Fruit fly (Drosophila melanogaster) whole organism, embryonic: Measurements from ENCODE around the gene slp1.
A peak's percentile ranks its signal among the peaks of the same experiment; 100 is the strongest.

Experiments used
- BtbVII ChIP-seq: fragments of 200-800 bp; sonication (Bioruptor generic); optimal IDR thresholded peaks from 3 replicates; lab custom pipeline; 2017; ENCODE audit warnings: missing biosample characterization, mild to moderate bottlenecking, missing genetic modification characterization
- Bteb2 ChIP-seq: fragments of 200-800 bp; sonication (Bioruptor generic); optimal IDR thresholded peaks from 2 replicates; lab custom pipeline; 2016; ENCODE audit warnings: missing biosample characterization, missing genetic modification characterization
- CG10209 ChIP-seq: fragments of 200-800 bp; sonication (Bioruptor generic); optimal IDR thresholded peaks from 3 replicates; lab custom pipeline; 2017; ENCODE audit warnings: missing biosample characterization, mild to moderate bottlenecking, missing genetic modification characterization, missing genetic modification reagents
- CG1024 ChIP-seq: fragments of 200-800 bp; sonication (Bioruptor generic); IDR thresholded peaks from 2 replicates; pipeline ENCODE4 v1.3.6; 2022; ENCODE audit warnings: missing biosample characterization, missing genetic modification characterization
- CG10979 ChIP-seq: fragments of 200-800 bp; sonication (Bioruptor generic); optimal IDR thresholded peaks from 2 replicates; lab custom pipeline; 2018; ENCODE audit warnings: missing biosample characterization, mild to moderate bottlenecking, missing genetic modification characterization, moderate library complexity
- CG11093 ChIP-seq: fragments of 200-800 bp; sonication (Bioruptor generic); IDR thresholded peaks from 3 replicates; pipeline ENCODE4 v1.3.6; 2022; ENCODE audit warnings: missing biosample characterization, missing genetic modification characterization
- CG12299 ChIP-seq: fragments of 200-800 bp; sonication (Bioruptor generic); optimal IDR thresholded peaks from 2 replicates; lab custom pipeline; 2018; ENCODE audit warnings: missing biosample characterization, mild to moderate bottlenecking, missing genetic modification characterization
- CG12769 ChIP-seq: fragments of 200-800 bp; sonication (Bioruptor generic); optimal IDR thresholded peaks from 2 replicates; lab custom pipeline; 2019; ENCODE audit warnings: missing biosample characterization, mild to moderate bottlenecking, missing genetic modification characterization, moderate library complexity
- CG15696 ChIP-seq: fragments of 200-800 bp; sonication (Bioruptor generic); optimal IDR thresholded peaks from 2 replicates; lab custom pipeline; 2019; ENCODE audit warnings: missing biosample characterization, mild to moderate bottlenecking, missing genetic modification characterization, moderate library complexity
- CG1792 ChIP-seq: fragments of 200-800 bp; sonication (Bioruptor generic); optimal IDR thresholded peaks from 2 replicates; lab custom pipeline; 2016; ENCODE audit warnings: missing biosample characterization, missing genetic modification characterization
- CG30431 ChIP-seq: fragments of 200-800 bp; sonication (Bioruptor generic); optimal IDR thresholded peaks from 2 replicates; lab custom pipeline; 2017; ENCODE audit warnings: missing biosample characterization, missing genetic modification characterization
- CG33557 ChIP-seq: fragments of 200-800 bp; sonication (Bioruptor generic); optimal IDR thresholded peaks from 2 replicates; lab custom pipeline; 2019; ENCODE audit warnings: missing biosample characterization, mild to moderate bottlenecking, missing genetic modification characterization, moderate library complexity
- CG42726 ChIP-seq: fragments of 200-800 bp; sonication (Bioruptor generic); IDR thresholded peaks from 2 replicates; pipeline ENCODE4 v1.3.6; 2022; ENCODE audit warnings: missing biosample characterization, missing genetic modification characterization; ENCODE audit not compliant: partially characterized antibody
- CG4282 ChIP-seq: fragments of 200-800 bp; sonication (Bioruptor generic); optimal IDR thresholded peaks from 2 replicates; lab custom pipeline; 2016; ENCODE audit warnings: missing biosample characterization, missing genetic modification characterization
- CG6791 ChIP-seq: fragments of 200-800 bp; sonication (Bioruptor generic); IDR thresholded peaks from 3 replicates; pipeline ENCODE4 v1.3.6; 2022; ENCODE audit warnings: missing biosample characterization, missing genetic modification characterization; ENCODE audit not compliant: partially characterized antibody
- CG6854 ChIP-seq: fragments of 200-800 bp; sonication (Bioruptor generic); optimal IDR thresholded peaks from 3 replicates; lab custom pipeline; 2017; ENCODE audit warnings: missing biosample characterization, mild to moderate bottlenecking, missing genetic modification characterization
- CG8281 ChIP-seq: fragments of 200-800 bp; sonication (Bioruptor generic); optimal IDR thresholded peaks from 2 replicates; lab custom pipeline; 2018; ENCODE audit warnings: missing biosample characterization, mild to moderate bottlenecking, missing genetic modification characterization, moderate library complexity
- CG8478 ChIP-seq: fragments of >200 bp; optimal IDR thresholded peaks from 2 replicates; lab custom pipeline; 2018
- CG9437 ChIP-seq: fragments of 200-800 bp; sonication (Bioruptor generic); optimal IDR thresholded peaks from 2 replicates; lab custom pipeline; 2018; ENCODE audit warnings: missing biosample characterization, mild to moderate bottlenecking, missing genetic modification characterization
- CG9609 ChIP-seq: fragments of 200-800 bp; sonication (Bioruptor generic); optimal IDR thresholded peaks from 3 replicates; lab custom pipeline; 2016; ENCODE audit warnings: missing biosample characterization, missing genetic modification characterization
- CG9797 ChIP-seq: fragments of 200-800 bp; sonication (Bioruptor generic); optimal IDR thresholded peaks from 3 replicates; lab custom pipeline; 2018; ENCODE audit warnings: missing biosample characterization, mild to moderate bottlenecking, missing genetic modification characterization
- CG9932 ChIP-seq: fragments of 200-800 bp; sonication (Bioruptor generic); IDR thresholded peaks from 2 replicates; pipeline ENCODE4 v1.3.6; 2022; ENCODE audit warnings: missing biosample characterization, missing genetic modification characterization
- Camta ChIP-seq: fragments of 200-800 bp; sonication (Bioruptor generic); optimal IDR thresholded peaks from 2 replicates; lab custom pipeline; 2016; ENCODE audit warnings: missing biosample characterization, missing genetic modification characterization
- Doc3 ChIP-seq: fragments of 200-800 bp; sonication (Bioruptor generic); IDR thresholded peaks from 3 replicates; pipeline ENCODE4 v1.3.6; 2022; ENCODE audit warnings: missing biosample characterization, missing genetic modification characterization; ENCODE audit not compliant: partially characterized antibody
- Fer2 ChIP-seq: fragments of 200-800 bp; sonication (Bioruptor generic); optimal IDR thresholded peaks from 2 replicates; lab custom pipeline; 2018; ENCODE audit warnings: missing biosample characterization, mild to moderate bottlenecking, missing genetic modification characterization, moderate library complexity
- MBD-R2 ChIP-seq: fragments of 200-800 bp; sonication (Bioruptor generic); IDR thresholded peaks from 2 replicates; pipeline ENCODE4 v1.3.6; 2022; ENCODE audit warnings: missing biosample characterization, missing genetic modification characterization
- Meics ChIP-seq: fragments of 200-800 bp; sonication (Bioruptor generic); optimal IDR thresholded peaks from 2 replicates; lab custom pipeline; 2017; ENCODE audit warnings: missing biosample characterization, mild to moderate bottlenecking, missing genetic modification characterization
- Mes4 ChIP-seq: fragments of 200-800 bp; sonication (Bioruptor generic); optimal IDR thresholded peaks from 2 replicates; lab custom pipeline; 2016; ENCODE audit warnings: missing biosample characterization, missing genetic modification characterization
- Spps ChIP-seq: fragments of 200-800 bp; sonication (Bioruptor generic); optimal IDR thresholded peaks from 2 replicates; lab custom pipeline; 2018; ENCODE audit warnings: missing biosample characterization, mild to moderate bottlenecking, missing genetic modification characterization
- TFAM ChIP-seq: fragments of 200-800 bp; sonication (Bioruptor generic); optimal IDR thresholded peaks from 2 replicates; lab custom pipeline; 2017; ENCODE audit warnings: missing biosample characterization, missing genetic modification characterization, inconsistent platforms
- Trl ChIP-seq, 3 experiments: fragments of >200 bp in 2 of 3; fragments of 200-800 bp in 1 of 3; sonication (Bioruptor generic) in 1 of 3; optimal IDR thresholded peaks; 2 replicates in 1 of 3; 3 replicates in 2 of 3; lab custom pipeline; 2016 to 2017; ENCODE audit warnings: missing biosample characterization in 1 of 3, missing genetic modification characterization in 1 of 3
- Usf ChIP-seq: fragments of 200-800 bp; sonication (Bioruptor generic); optimal IDR thresholded peaks from 2 replicates; lab custom pipeline; 2017; ENCODE audit warnings: missing genotype, missing biosample characterization, missing genetic modification characterization
- YL-1 ChIP-seq: fragments of 200-800 bp; sonication (Bioruptor generic); optimal IDR thresholded peaks from 3 replicates; lab custom pipeline; 2017; ENCODE audit warnings: missing biosample characterization, mild to moderate bottlenecking, missing genetic modification characterization
- ase ChIP-seq: fragments of 200-800 bp; sonication (Bioruptor generic); IDR thresholded peaks from 3 replicates; pipeline ENCODE4 v1.3.6; 2022; ENCODE audit warnings: missing biosample characterization, missing genetic modification characterization
- bowl ChIP-seq: fragments of 200-800 bp; sonication (Bioruptor generic); IDR thresholded peaks from 2 replicates; pipeline ENCODE4 v1.3.6; 2022; ENCODE audit warnings: missing biosample characterization, missing genetic modification characterization
- chinmo ChIP-seq: fragments of 200-800 bp; sonication (Bioruptor generic); IDR thresholded peaks from 4 replicates; pipeline ENCODE4 v1.3.6; 2022; ENCODE audit warnings: missing biosample characterization, missing genetic modification characterization; ENCODE audit not compliant: partially characterized antibody
- disco-r ChIP-seq: fragments of 200-800 bp; sonication (Bioruptor generic); optimal IDR thresholded peaks from 2 replicates; lab custom pipeline; 2016; ENCODE audit warnings: missing biosample characterization, missing genetic modification characterization
- dmrt11E ChIP-seq: fragments of 200-800 bp; sonication (Bioruptor generic); optimal IDR thresholded peaks from 3 replicates; lab custom pipeline; 2018; ENCODE audit warnings: missing biosample characterization, mild to moderate bottlenecking, missing genetic modification characterization, moderate library complexity
- gem ChIP-seq: fragments of 200-800 bp; sonication (Bioruptor generic); optimal IDR thresholded peaks from 2 replicates; lab custom pipeline; 2019; ENCODE audit warnings: missing biosample characterization, mild to moderate bottlenecking, missing genetic modification characterization, moderate library complexity
- hbn ChIP-seq: fragments of 200-800 bp; sonication (Bioruptor generic); IDR thresholded peaks from 2 replicates; pipeline ENCODE4 v1.3.6; 2022; ENCODE audit warnings: missing biosample characterization, missing genetic modification characterization; ENCODE audit not compliant: partially characterized antibody
- her ChIP-seq: fragments of 200-800 bp; sonication (Bioruptor generic); optimal IDR thresholded peaks from 2 replicates; lab custom pipeline; 2016; ENCODE audit warnings: missing biosample characterization, missing genetic modification characterization
- inv ChIP-seq: fragments of 200-800 bp; sonication (Bioruptor generic); IDR thresholded peaks from 2 replicates; pipeline ENCODE4 v1.3.6; 2022; ENCODE audit warnings: missing biosample characterization, missing genetic modification characterization; ENCODE audit not compliant: partially characterized antibody
- mirr ChIP-seq: fragments of 200-800 bp; sonication (Bioruptor generic); optimal IDR thresholded peaks from 3 replicates; lab custom pipeline; 2018; ENCODE audit warnings: missing biosample characterization, mild to moderate bottlenecking, missing genetic modification characterization
- odd ChIP-seq: fragments of 200-800 bp; sonication (Bioruptor generic); optimal IDR thresholded peaks from 2 replicates; lab custom pipeline; 2017; ENCODE audit warnings: missing biosample characterization, mild to moderate bottlenecking, missing genetic modification characterization
- schlank ChIP-seq: fragments of 200-800 bp; sonication (Bioruptor generic); optimal IDR thresholded peaks from 2 replicates; lab custom pipeline; 2018; ENCODE audit warnings: missing biosample characterization, mild to moderate bottlenecking, missing genetic modification characterization
- sd ChIP-seq: fragments of 200-800 bp; sonication (Bioruptor generic); optimal IDR thresholded peaks from 3 replicates; lab custom pipeline; 2018; ENCODE audit warnings: missing biosample characterization, mild to moderate bottlenecking, missing genetic modification characterization, moderate library complexity
- sna ChIP-seq: fragments of 200-800 bp; sonication (Bioruptor generic); IDR thresholded peaks from 2 replicates; pipeline ENCODE4 v1.3.6; 2022; ENCODE audit warnings: missing biosample characterization, missing genetic modification characterization; ENCODE audit not compliant: partially characterized antibody
- tap ChIP-seq: fragments of 200-800 bp; optimal IDR thresholded peaks from 3 replicates; lab custom pipeline; 2019; ENCODE audit warnings: missing biosample characterization, mild to moderate bottlenecking, missing genetic modification characterization, moderate library complexity
- tna ChIP-seq: fragments of 200-800 bp; sonication (Bioruptor generic); IDR thresholded peaks from 2 replicates; pipeline ENCODE4 v1.3.6; 2022; ENCODE audit warnings: missing biosample characterization, missing genetic modification characterization; ENCODE audit not compliant: partially characterized antibody
- vnd ChIP-seq: fragments of 200-800 bp; sonication (Bioruptor generic); IDR thresholded peaks from 3 replicates; pipeline ENCODE4 v1.3.6; 2022; ENCODE audit warnings: missing biosample characterization, missing genetic modification characterization; ENCODE audit not compliant: partially characterized antibody

Gene slp1

dm6 chr2L:3872283-3872682, 46.8 kb downstream of the slp1 start, which contains the start of gene CG31957 (continued):
- TF ChIP-seq CG42726 (GFP tag; lab: Robert Waterston, UW) (peak; percentile 90), YL-1 (GFP tag; lab: Kevin White, UChicago) (peak; percentile 48), tap (tag; lab: Kevin White, UChicago) (no peak), tna (peak; percentile 73), chinmo (GFP tag; lab: Robert Waterston, UW) (peak; percentile 74; the same call in 1 of the 4 replicates), disco-r (peak; percentile 36), CG1024 (GFP tag; lab: Robert Waterston, UW) (0 out of 2 replicates have a peak, but pooled peaks have one; percentile 35), CG8478 (lab: Kevin White, UChicago) (no peak), CG33557 (GFP tag; lab: Kevin White, UChicago) (no peak), Fer2 (tag; lab: Kevin White, UChicago) (no peak), BtbVII (no peak), CG9609 (GFP tag; lab: Kevin White, UChicago) (peak; percentile 82), dmrt11E (tag; lab: Kevin White, UChicago) (peak; percentile 5), vnd (peak; percentile 82), ase (no peak), hbn (GFP tag; lab: Robert Waterston, UW) (peak; percentile 96), CG9932 (GFP tag; lab: Robert Waterston, UW) (peak; percentile 91), CG10209 (GFP tag; lab: Kevin White, UChicago) (peak; percentile 34), CG1792 (peak; percentile 40), CG6791 (GFP tag; lab: Robert Waterston, UW) (peak; percentile 90), Meics (GFP tag; lab: Kevin White, UChicago) (no peak), CG9797 (peak; percentile 11), Usf (GFP tag; lab: Kevin White, UChicago) (no peak), sna (GFP tag; lab: Robert Waterston, UW) (peak; percentile 85), bowl (GFP tag; lab: Robert Waterston, UW) (no peak), CG6854 (GFP tag; lab: Kevin White, UChicago) (no peak), CG11093 (GFP tag; lab: Robert Waterston, UW) (no peak), inv (peak; percentile 92), schlank (tag; lab: Kevin White, UChicago) (no peak), TFAM (no peak), Camta (peak; percentile 15), Doc3 (GFP tag; lab: Robert Waterston, UW) (peak; percentile 81; the same call in 2 of the 3 replicates), CG4282 (GFP tag; lab: Kevin White, UChicago) (peak; percentile 41), Trl (optimal IDR thresholded peaks at IDR 0.05; lab: Kevin White, UChicago) (no peak), Trl (GFP tag; optimal IDR thresholded peaks at IDR 0.05; lab: Kevin White, UChicago) (peak; percentile 58), sd (no peak), Spps (no peak), CG15696 (tag; lab: Kevin White, UChicago) (no peak), CG9437 (no peak), CG10979 (tag; lab: Kevin White, UChicago) (no peak), Mes4 (no peak), mirr (GFP tag; lab: Kevin White, UChicago) (no peak), odd (GFP tag; lab: Kevin White, UChicago) (no peak), CG12769 (tag; lab: Kevin White, UChicago) (no peak), CG8281 (no peak), gem (tag; lab: Kevin White, UChicago) (no peak), CG30431 (no peak), MBD-R2 (no peak; the same call in none of the 2 replicates), Bteb2 (peak; percentile 38), CG12299 (tag; lab: Kevin White, UChicago) (no peak), her (GFP tag; lab: Kevin White, UChicago) (peak; percentile 83)
